Worm (Caenorhabditis elegans): ENCODE results near the gene sorf-2.

sorf-2 gene

DNA sequence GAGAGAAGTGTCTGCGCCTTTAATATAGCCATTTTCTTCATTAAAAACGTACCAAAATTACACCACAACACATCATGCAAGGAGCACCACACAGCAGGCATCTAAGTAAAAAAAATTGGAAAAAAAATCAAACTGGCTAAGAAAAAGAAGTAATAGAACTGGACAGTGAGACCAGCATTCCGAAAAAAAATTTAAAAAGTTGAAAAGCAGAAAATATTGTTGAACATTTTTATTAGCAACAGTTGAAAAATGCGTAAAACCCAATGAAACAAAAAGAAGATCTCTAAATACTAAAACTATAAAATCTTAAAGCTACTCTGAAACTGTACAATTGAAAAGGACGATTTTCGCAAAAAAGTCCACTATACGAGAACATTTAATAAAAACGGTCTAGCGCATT is 55.6 kb downstream of the sorf-2 start, which contains the start of gene Y32H12A.6:
Y32H12A.6 (minus strand) TSS at position 101 of the 400 bp plus-strand sequence.
- TF ChIP-seq mcd-1 (GFP tag; IDR thresholded peaks at IDR 0.05) (no peak), bed-2 (GFP tag; IDR thresholded peaks at IDR 0.05) (no peak), attf-5 (GFP tag; optimal IDR thresholded peaks at IDR 0.05) (no peak), zfh-2 (GFP tag; conservative IDR thresholded peaks at IDR 0.05) (no peak), rcor-1 (GFP tag; IDR thresholded peaks at IDR 0.05) (no peak), Y95B8A.8 (GFP tag; IDR thresholded peaks at IDR 0.05) (no peak), die-1 (tag; optimal IDR thresholded peaks at IDR 0.05) (no peak), ztf-26 (tag; optimal IDR thresholded peaks at IDR 0.05) (no peak), C06A6.2 (GFP tag; conservative IDR thresholded peaks at IDR 0.05) (no peak), nfyb-1 (GFP tag; IDR thresholded peaks at IDR 0.05) (no peak), attf-6 (GFP tag; IDR thresholded peaks at IDR 0.05) (no peak), athp-1 (tag; optimal IDR thresholded peaks at IDR 0.05) (no peak), cebp-1 (GFP tag; IDR thresholded peaks at IDR 0.05) (no peak), cebp-1 (tag; optimal IDR thresholded peaks at IDR 0.05) (no peak), lsy-27 (tag; optimal IDR thresholded peaks at IDR 0.05; ENCODE audit: borderline replicate concordance, insufficient read depth) (no peak), nhr-27 (tag; optimal IDR thresholded peaks at IDR 0.05) (no peak)
